Fruit fly (Drosophila melanogaster) whole organism, embryonic: ENCODE measurements around the gene CG14695.

Experiments used
- CG1024 ChIP-seq: fragments of 200-800 bp; sonication (Bioruptor generic); IDR thresholded peaks from 2 replicates; pipeline ENCODE4 v1.3.6; 2022; ENCODE audit warnings: missing biosample characterization, missing genetic modification characterization
- CG11560 ChIP-seq: fragments of 200-800 bp; sonication (Bioruptor generic); IDR thresholded peaks from 3 replicates; pipeline ENCODE4 v1.3.6; 2022; ENCODE audit warnings: missing biosample characterization, missing genetic modification characterization
- CG12219 ChIP-seq: fragments of 200-800 bp; sonication (Bioruptor generic); optimal IDR thresholded peaks from 3 replicates; lab custom pipeline; 2018; ENCODE audit warnings: missing biosample characterization, mild to moderate bottlenecking, missing genetic modification characterization
- CG15696 ChIP-seq: fragments of 200-800 bp; sonication (Bioruptor generic); optimal IDR thresholded peaks from 2 replicates; lab custom pipeline; 2019; ENCODE audit warnings: missing biosample characterization, mild to moderate bottlenecking, missing genetic modification characterization, moderate library complexity
- CG17186 ChIP-seq: fragments of 200-800 bp; sonication (Bioruptor generic); optimal IDR thresholded peaks from 3 replicates; lab custom pipeline; 2017; ENCODE audit warnings: missing biosample characterization, missing genetic modification reagents, missing genetic modification characterization
- CG17829 ChIP-seq: fragments of 200-800 bp; optimal IDR thresholded peaks from 2 replicates; lab custom pipeline; 2019; ENCODE audit warnings: missing biosample characterization, mild to moderate bottlenecking, missing genetic modification characterization, moderate library complexity
- CG17912 ChIP-seq: fragments of 200-800 bp; sonication (Bioruptor generic); optimal IDR thresholded peaks from 2 replicates; lab custom pipeline; 2018; ENCODE audit warnings: missing biosample characterization, mild to moderate bottlenecking, missing genetic modification characterization
- CG2120 ChIP-seq: fragments of 200-800 bp; sonication (Bioruptor generic); optimal IDR thresholded peaks from 3 replicates; lab custom pipeline; 2016; ENCODE audit warnings: missing biosample characterization, missing genetic modification characterization
- CG2712 ChIP-seq: fragments of 200-800 bp; optimal IDR thresholded peaks from 3 replicates; lab custom pipeline; 2019; ENCODE audit warnings: missing biosample characterization, mild to moderate bottlenecking, missing genetic modification characterization, moderate library complexity
- CG3281 ChIP-seq: fragments of 200-800 bp; sonication (Bioruptor generic); optimal IDR thresholded peaks from 3 replicates; lab custom pipeline; 2017; ENCODE audit warnings: missing biosample characterization, mild to moderate bottlenecking, missing genetic modification characterization
- CG4424 ChIP-seq: fragments of 200-800 bp; sonication (Bioruptor generic); optimal IDR thresholded peaks from 3 replicates; lab custom pipeline; 2016; ENCODE audit warnings: missing biosample characterization, missing genetic modification characterization
- CG6254 ChIP-seq: fragments of 200-800 bp; sonication (Bioruptor generic); optimal IDR thresholded peaks from 3 replicates; lab custom pipeline; 2017; ENCODE audit warnings: mild to moderate bottlenecking, missing biosample characterization, missing genetic modification reagents, missing genetic modification characterization
- CG9817 ChIP-seq: fragments of 200-800 bp; sonication (Bioruptor generic); optimal IDR thresholded peaks from 2 replicates; lab custom pipeline; 2018; ENCODE audit warnings: missing biosample characterization, mild to moderate bottlenecking, missing genetic modification characterization, moderate library complexity
- Chrac-16 ChIP-seq: fragments of 200-800 bp; sonication (Bioruptor generic); optimal IDR thresholded peaks from 3 replicates; lab custom pipeline; 2016; ENCODE audit warnings: missing biosample characterization, missing genetic modification characterization
- D19B ChIP-seq: fragments of 200-800 bp; sonication (Bioruptor generic); optimal IDR thresholded peaks from 2 replicates; lab custom pipeline; 2017; ENCODE audit warnings: missing biosample characterization, mild to moderate bottlenecking, missing genetic modification characterization
- Deaf1 ChIP-seq: fragments of 200-800 bp; optimal IDR thresholded peaks from 3 replicates; lab custom pipeline; 2019; ENCODE audit warnings: missing biosample characterization, mild to moderate bottlenecking, missing genetic modification characterization, moderate library complexity
- Drgx ChIP-seq: fragments of 200-800 bp; sonication (Bioruptor generic); IDR thresholded peaks from 2 replicates; pipeline ENCODE4 v1.3.6; 2022; ENCODE audit warnings: missing biosample characterization, missing genetic modification characterization
- Ets65A ChIP-seq: fragments of 200-800 bp; sonication (Bioruptor generic); peaks from one replicate; lab custom pipeline; 2016; ENCODE audit warnings: missing biosample characterization, missing genetic modification characterization
- Fer3 ChIP-seq: fragments of 200-800 bp; sonication (Bioruptor generic); optimal IDR thresholded peaks from 2 replicates; lab custom pipeline; 2018; ENCODE audit warnings: missing biosample characterization, mild to moderate bottlenecking, missing genetic modification characterization, moderate library complexity
- HmgD ChIP-seq: fragments of 200-800 bp; sonication (Bioruptor generic); optimal IDR thresholded peaks from 3 replicates; lab custom pipeline; 2016; ENCODE audit warnings: missing biosample characterization, missing genetic modification characterization
- Lhr ChIP-seq: fragments of 200-800 bp; sonication (Bioruptor generic); optimal IDR thresholded peaks from 3 replicates; lab custom pipeline; 2017; ENCODE audit warnings: mild to moderate bottlenecking, missing biosample characterization, missing genetic modification reagents, missing genetic modification characterization
- MBD-R2 ChIP-seq: fragments of 200-800 bp; sonication (Bioruptor generic); IDR thresholded peaks from 2 replicates; pipeline ENCODE4 v1.3.6; 2022; ENCODE audit warnings: missing biosample characterization, missing genetic modification characterization
- Med ChIP-seq: fragments of 200-800 bp; sonication (Bioruptor generic); peaks from one replicate; lab custom pipeline; 2016; ENCODE audit warnings: missing biosample characterization, missing genetic modification characterization, mild to moderate bottlenecking, inconsistent platforms, moderate library complexity
- Myb ChIP-seq: fragments of 200-800 bp; sonication (Bioruptor generic); optimal IDR thresholded peaks from 2 replicates; lab custom pipeline; 2016; ENCODE audit warnings: missing biosample characterization, missing genetic modification characterization
- NC2α ChIP-seq: fragments of 200-800 bp; sonication (Bioruptor generic); optimal IDR thresholded peaks from 2 replicates; lab custom pipeline; 2016; ENCODE audit warnings: missing biosample characterization, missing genetic modification characterization
- Poxn ChIP-seq: fragments of 200-800 bp; sonication (Bioruptor generic); IDR thresholded peaks from 2 replicates; pipeline ENCODE4 v1.3.6; 2022; ENCODE audit warnings: missing biosample characterization, missing genetic modification characterization
- Rfx ChIP-seq: fragments of 200-800 bp; sonication (Bioruptor generic); IDR thresholded peaks from 2 replicates; pipeline ENCODE4 v1.3.6; 2022; ENCODE audit warnings: missing biosample characterization, missing genetic modification characterization
- Six4 ChIP-seq: fragments of 200-800 bp; sonication (Bioruptor generic); optimal IDR thresholded peaks from 2 replicates; lab custom pipeline; 2016; ENCODE audit warnings: missing biosample characterization, missing genetic modification characterization
- Sox100B ChIP-seq: fragments of 200-800 bp; sonication (Bioruptor generic); optimal IDR thresholded peaks from 3 replicates; lab custom pipeline; 2018; ENCODE audit warnings: missing biosample characterization, mild to moderate bottlenecking, missing genetic modification characterization
- Sry-β ChIP-seq: fragments of 200-800 bp; sonication (Bioruptor generic); optimal IDR thresholded peaks from 2 replicates; lab custom pipeline; 2018; ENCODE audit warnings: missing biosample characterization, mild to moderate bottlenecking, missing genetic modification characterization, moderate library complexity
- Ssrp ChIP-seq: fragments of 200-800 bp; sonication (Bioruptor generic); optimal IDR thresholded peaks from 2 replicates; lab custom pipeline; 2018; ENCODE audit warnings: missing biosample characterization, mild to moderate bottlenecking, missing genetic modification characterization, moderate library complexity
- Xrp1 ChIP-seq: fragments of 200-800 bp; sonication (Bioruptor generic); IDR thresholded peaks from 2 replicates; pipeline ENCODE4 v1.3.6; 2022; ENCODE audit warnings: missing biosample characterization, missing genetic modification characterization
- bcd ChIP-seq: fragments of 200-800 bp; sonication (Bioruptor generic); optimal IDR thresholded peaks from 2 replicates; lab custom pipeline; 2017; ENCODE audit warnings: missing biosample characterization, mild to moderate bottlenecking, missing genetic modification characterization
- crc ChIP-seq: fragments of 200-800 bp; sonication (Bioruptor generic); optimal IDR thresholded peaks from 2 replicates; lab custom pipeline; 2016; ENCODE audit warnings: missing biosample characterization, missing genetic modification characterization
- crp ChIP-seq, 2 experiments: fragments of 200-800 bp; sonication (Bioruptor generic); optimal IDR thresholded peaks; 2 replicates in 1 of 2; 3 replicates in 1 of 2; lab custom pipeline; 2017; ENCODE audit warnings: missing biosample characterization in 2 of 2, missing genetic modification characterization in 2 of 2, mild to moderate bottlenecking in 1 of 2, moderate library complexity in 1 of 2
- exex ChIP-seq: fragments of 200-800 bp; sonication (Bioruptor generic); optimal IDR thresholded peaks from 4 replicates; lab custom pipeline; 2018; ENCODE audit warnings: missing biosample characterization, mild to moderate bottlenecking, missing genetic modification characterization, moderate library complexity
- eyg ChIP-seq: fragments of 200-800 bp; sonication (Bioruptor generic); optimal IDR thresholded peaks from 3 replicates; lab custom pipeline; 2016; ENCODE audit warnings: missing biosample characterization, missing genetic modification characterization
- ftz-f1 ChIP-seq: fragments of 200-800 bp; sonication (Bioruptor generic); optimal IDR thresholded peaks from 2 replicates; lab custom pipeline; 2016; ENCODE audit warnings: missing biosample characterization, missing genetic modification characterization
- gcm ChIP-seq: fragments of 200-800 bp; sonication (Bioruptor generic); optimal IDR thresholded peaks from 2 replicates; lab custom pipeline; 2019; ENCODE audit warnings: missing biosample characterization, mild to moderate bottlenecking, missing genetic modification characterization, moderate library complexity
- gcm2 ChIP-seq: fragments of 200-800 bp; sonication (Bioruptor generic); optimal IDR thresholded peaks from 2 replicates; lab custom pipeline; 2016; ENCODE audit warnings: missing biosample characterization, missing genetic modification characterization
- gem ChIP-seq: fragments of 200-800 bp; sonication (Bioruptor generic); optimal IDR thresholded peaks from 2 replicates; lab custom pipeline; 2019; ENCODE audit warnings: missing biosample characterization, mild to moderate bottlenecking, missing genetic modification characterization, moderate library complexity
- gfzf ChIP-seq: fragments of 200-800 bp; sonication (Bioruptor generic); optimal IDR thresholded peaks from 2 replicates; lab custom pipeline; 2016; ENCODE audit warnings: missing biosample characterization, mild to moderate bottlenecking, missing genetic modification characterization, moderate library complexity
- knrl ChIP-seq: fragments of 200-800 bp; sonication (Bioruptor generic); IDR thresholded peaks from 3 replicates; pipeline ENCODE4 v1.3.6; 2022; ENCODE audit warnings: missing biosample characterization, missing genetic modification characterization; ENCODE audit not compliant: partially characterized antibody
- lov ChIP-seq, 2 experiments: fragments of 200-800 bp in 1 of 2; fragments of >200 bp in 1 of 2; sonication (Bioruptor generic) in 1 of 2; IDR thresholded peaks in 1 of 2; optimal IDR thresholded peaks in 1 of 2; 2 replicates in 1 of 2; 3 replicates in 1 of 2; pipeline versions ENCODE4 v1.3.6 to Lab custom; 2017 to 2022; ENCODE audit warnings: missing biosample characterization in 1 of 2, missing genetic modification characterization in 1 of 2
- mam ChIP-seq: fragments of 200-800 bp; sonication (Bioruptor generic); optimal IDR thresholded peaks from 3 replicates; lab custom pipeline; 2016; ENCODE audit warnings: missing biosample characterization, missing genetic modification characterization
- so ChIP-seq: fragments of 200-800 bp; sonication (Bioruptor generic); IDR thresholded peaks from 3 replicates; pipeline ENCODE4 v1.3.6; 2022; ENCODE audit warnings: missing biosample characterization, missing genetic modification characterization
- stwl ChIP-seq: fragments of 200-800 bp; sonication (Bioruptor generic); optimal IDR thresholded peaks from 3 replicates; lab custom pipeline; 2018; ENCODE audit warnings: missing biosample characterization, mild to moderate bottlenecking, missing genetic modification characterization, moderate library complexity
- tio ChIP-seq: fragments of 200-800 bp; sonication (Bioruptor generic); optimal IDR thresholded peaks from 2 replicates; lab custom pipeline; 2017; ENCODE audit warnings: missing biosample characterization, missing genetic modification characterization, inconsistent platforms
- trem ChIP-seq: fragments of 200-800 bp; optimal IDR thresholded peaks from 3 replicates; lab custom pipeline; 2019; ENCODE audit warnings: missing biosample characterization, mild to moderate bottlenecking, missing genetic modification characterization, moderate library complexity

The CG14695 gene

DNA sequence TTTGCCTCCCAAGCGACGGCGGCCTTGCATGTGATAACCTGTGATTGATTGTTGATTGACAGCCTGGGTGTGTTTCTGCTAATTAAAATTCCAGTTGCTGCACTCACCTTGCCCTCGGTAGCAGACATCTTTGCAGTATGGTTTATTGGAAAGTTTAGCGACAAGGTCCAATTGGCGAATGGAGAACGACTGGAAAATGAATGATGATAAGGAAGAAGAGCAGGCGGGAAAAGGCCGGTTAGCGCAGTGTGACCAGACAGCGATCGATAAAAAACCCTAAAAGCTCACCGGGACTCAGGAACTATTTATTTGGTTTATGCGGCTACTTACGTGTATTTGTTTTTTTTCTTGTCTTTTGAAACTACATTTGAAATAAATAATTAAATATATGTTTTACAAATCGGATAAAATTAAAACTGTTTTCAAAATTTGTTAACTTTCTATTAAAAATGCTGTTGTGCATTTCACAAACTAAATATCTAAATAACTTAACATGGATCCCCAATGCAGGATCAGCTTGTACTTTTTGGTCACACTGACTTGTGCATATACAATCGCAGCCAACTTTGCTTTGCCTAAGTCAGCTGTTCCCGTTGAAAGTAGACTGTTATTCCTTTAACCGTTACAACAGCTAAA lies 6.9 kb downstream of the CG14695 start, which contains the start of gene Fdh (continued):
- TF ChIP-seq D19B (GFP tag; lab: Kevin White, UChicago) (no peak), CG11560 (tag; lab: Robert Waterston, UW) (no peak), gem (tag; lab: Kevin White, UChicago) (peak; percentile 78), CG17186 (GFP tag; lab: Kevin White, UChicago) (peak; percentile 48), Deaf1 (no peak), gcm (GFP tag; lab: Kevin White, UChicago) (peak; percentile 59), Fer3 (peak; percentile 69), Chrac-16 (GFP tag; lab: Kevin White, UChicago) (peak; percentile 38), Rfx (GFP tag; lab: Robert Waterston, UW) (peak; percentile 36; the same call in 1 of the 2 replicates), CG15696 (tag; lab: Kevin White, UChicago) (peak; percentile 73), stwl (tag; lab: Kevin White, UChicago) (peak; percentile 74), CG2120 (GFP tag; lab: Kevin White, UChicago) (peak; percentile 46), Drgx (0 out of 2 replicates have a peak, but pooled peaks have one; percentile 30), crc (GFP tag; lab: Kevin White, UChicago) (peak; percentile 27), Six4 (GFP tag; lab: Kevin White, UChicago) (no peak), Myb (GFP tag; lab: Kevin White, UChicago) (peak; percentile 58), CG1024 (GFP tag; lab: Robert Waterston, UW) (no peak), gfzf (peak; percentile 69), CG9817 (tag; lab: Kevin White, UChicago) (peak; percentile 30), bcd (GFP tag; lab: Kevin White, UChicago) (peak; percentile 50), Sox100B (peak; percentile 75), so (GFP tag; lab: Robert Waterston, UW) (no peak), CG3281 (GFP tag; lab: Kevin White, UChicago) (peak; percentile 54), Sry-β (GFP tag; lab: Kevin White, UChicago) (peak; percentile 6), eyg (GFP tag; lab: Kevin White, UChicago) (no peak), CG6254 (GFP tag; lab: Kevin White, UChicago) (peak; percentile 32), NC2α (GFP tag; lab: Kevin White, UChicago) (no peak), gcm2 (GFP tag; lab: Kevin White, UChicago) (no peak), trem (peak; percentile 76), Poxn (GFP tag; lab: Robert Waterston, UW) (no peak), ftz-f1 (GFP tag; lab: Kevin White, UChicago) (peak; percentile 55), exex (tag; lab: Kevin White, UChicago) (peak; percentile 40), knrl (GFP tag; lab: Robert Waterston, UW) (0 out of 3 replicates have a peak, but pooled peaks have one; percentile 22), mam (GFP tag; lab: Kevin White, UChicago) (peak; percentile 2), Med (GFP tag; lab: Kevin White, UChicago) (peak; percentile 91), CG17912 (GFP tag; lab: Kevin White, UChicago) (no peak), CG4424 (GFP tag; lab: Kevin White, UChicago) (peak; percentile 74), crp (GFP tag; optimal IDR thresholded peaks at IDR 0.05; lab: Kevin White, UChicago) (peak; percentile 78 to 90), MBD-R2 (GFP tag; lab: Robert Waterston, UW) (peak; percentile 22; the same call in 1 of the 2 replicates), Xrp1 (GFP tag; lab: Robert Waterston, UW) (peak; percentile 69), HmgD (GFP tag; lab: Kevin White, UChicago) (no peak), lov (optimal IDR thresholded peaks at IDR 0.05; lab: Kevin White, UChicago) (no peak), lov (GFP tag; IDR thresholded peaks at IDR 0.05; lab: Robert Waterston, UW) (0 out of 3 replicates have a peak, but pooled peaks have one; percentile 59), CG2712 (tag; lab: Kevin White, UChicago) (peak; percentile 80), CG17829 (tag; lab: Kevin White, UChicago) (peak; percentile 75), Ets65A (GFP tag; lab: Kevin White, UChicago) (peak; percentile 79), tio (GFP tag; lab: Kevin White, UChicago) (no peak), Lhr (GFP tag; lab: Kevin White, UChicago) (peak; percentile 83), CG12219 (GFP tag; lab: Kevin White, UChicago) (peak; percentile 45), Ssrp (tag; lab: Kevin White, UChicago) (peak; percentile 47)
